Fruit fly (Drosophila melanogaster) whole organism, embryonic: ENCODE results near the gene CG6216.

ENCODE experiments used
- CG14441 ChIP-seq: fragments of 200-800 bp; sonication (Bioruptor generic); IDR thresholded peaks from 2 replicates; pipeline ENCODE4 v1.3.6; 2022; ENCODE audit warnings: missing biosample characterization, missing genetic modification characterization
- Lpt ChIP-seq: fragments of >200 bp; optimal IDR thresholded peaks from 2 replicates; lab custom pipeline; 2018; ENCODE audit warnings: missing biosample characterization, missing genetic modification characterization
- eyg ChIP-seq: fragments of 200-800 bp; sonication (Bioruptor generic); optimal IDR thresholded peaks from 3 replicates; lab custom pipeline; 2016; ENCODE audit warnings: missing biosample characterization, missing genetic modification characterization
- peb ChIP-seq: fragments of 200-800 bp; sonication (Bioruptor generic); IDR thresholded peaks from 2 replicates; pipeline ENCODE4 v1.3.6; 2022; ENCODE audit warnings: missing biosample characterization, missing genetic modification characterization

DNA sequence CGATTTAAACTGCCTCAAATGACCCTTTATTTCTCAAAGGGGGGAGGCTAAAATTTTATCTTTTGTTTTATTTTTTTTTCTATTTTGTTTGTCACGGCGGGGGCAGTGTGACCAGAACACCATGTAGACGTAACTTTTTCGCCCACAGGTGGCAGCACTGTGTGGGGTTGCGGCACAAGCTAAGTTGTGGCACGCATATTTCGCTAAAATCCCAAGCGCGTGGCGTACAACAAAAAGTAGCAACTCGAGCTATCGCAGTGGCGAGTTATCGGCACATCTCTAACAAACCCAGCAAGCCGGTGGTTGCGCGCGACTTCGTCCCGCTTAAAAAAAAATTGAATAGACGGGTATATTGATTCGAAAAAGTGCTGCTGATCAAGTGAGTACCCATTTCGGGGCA lies 27.5 kb downstream of the CG6216 start, which contains the start of the genes Ufd1 and NaPi-III:
- TF ChIP-seq peb (GFP tag; lab: Robert Waterston, UW): no peak
- TF ChIP-seq CG14441 (GFP tag; lab: Robert Waterston, UW): peak; percentile 56
- no peak for TF ChIP-seq Lpt
- TF ChIP-seq eyg: peak; percentile 71
